Fruit fly (Drosophila melanogaster) whole organism, embryonic: ENCODE data around the gene ckd.

Experiments used
- Asciz ChIP-seq: fragments of 200-800 bp; sonication (Bioruptor generic); optimal IDR thresholded peaks from 2 replicates; lab custom pipeline; 2017; ENCODE audit warnings: missing biosample characterization, mild to moderate bottlenecking, missing genetic modification characterization, missing genetic modification reagents
- CG15696 ChIP-seq: fragments of 200-800 bp; sonication (Bioruptor generic); optimal IDR thresholded peaks from 2 replicates; lab custom pipeline; 2019; ENCODE audit warnings: missing biosample characterization, mild to moderate bottlenecking, missing genetic modification characterization, moderate library complexity
- NK7.1 ChIP-seq: fragments of 200-800 bp; sonication (Bioruptor generic); optimal IDR thresholded peaks from 3 replicates; lab custom pipeline; 2016; ENCODE audit warnings: missing biosample characterization, missing genetic modification characterization
- lola ChIP-seq, 3 experiments: fragments of >200 bp in 2 of 3; fragments of 200-800 bp in 1 of 3; sonication (Bioruptor generic) in 1 of 3; optimal IDR thresholded peaks; 2 replicates each; lab custom pipeline; 2017 to 2019; ENCODE audit warnings: missing biosample characterization in 3 of 3, missing genetic modification characterization in 3 of 3, mild to moderate bottlenecking in 1 of 3, moderate library complexity in 1 of 3
- ttk ChIP-seq: fragments of 200-800 bp; sonication (Bioruptor generic); IDR thresholded peaks from 2 replicates; pipeline ENCODE4 v2.1.2; 2022; ENCODE audit warnings: missing biosample characterization, missing genetic modification characterization

- TF ChIP-seq CG15696 (tag; lab: Kevin White, UChicago) (no peak), lola (GFP tag; optimal IDR thresholded peaks at IDR 0.05; lab: Kevin White, UChicago) (no peak), ttk (GFP tag; lab: Robert Waterston, UW) (no peak), Asciz (GFP tag; lab: Kevin White, UChicago) (no peak), NK7.1 (GFP tag; lab: Kevin White, UChicago) (no peak)
Observed at dm6 chr3L:3226458-3226783, 31.3 kb upstream of the ckd start.
